Fruit fly (Drosophila melanogaster) whole organism, embryonic: ENCODE results near the gene AGO2.

Experiments used
- Atf3 ChIP-seq: fragments of 200-800 bp; sonication (Bioruptor generic); optimal IDR thresholded peaks from 3 replicates; lab custom pipeline; 2016; ENCODE audit warnings: missing biosample characterization, missing genetic modification characterization
- CG11695 ChIP-seq: fragments of 200-800 bp; sonication (Bioruptor generic); IDR thresholded peaks from 3 replicates; pipeline ENCODE4 v1.3.6; 2022; ENCODE audit warnings: missing biosample characterization, missing genetic modification characterization
- CG12299 ChIP-seq: fragments of 200-800 bp; sonication (Bioruptor generic); optimal IDR thresholded peaks from 2 replicates; lab custom pipeline; 2018; ENCODE audit warnings: missing biosample characterization, mild to moderate bottlenecking, missing genetic modification characterization
- CG13775 ChIP-seq: fragments of 200-800 bp; sonication (Bioruptor generic); optimal IDR thresholded peaks from 3 replicates; lab custom pipeline; 2017; ENCODE audit warnings: missing biosample characterization, mild to moderate bottlenecking, missing genetic modification characterization
- CG1647 ChIP-seq: fragments of 200-800 bp; sonication (Bioruptor generic); optimal IDR thresholded peaks from 3 replicates; lab custom pipeline; 2016; ENCODE audit warnings: missing biosample characterization, missing genetic modification characterization
- CG17612 ChIP-seq: fragments of 200-800 bp; sonication (Bioruptor generic); IDR thresholded peaks from 2 replicates; pipeline ENCODE4 v1.3.6; 2022; ENCODE audit warnings: missing biosample characterization, missing genetic modification characterization
- CG30403 ChIP-seq: fragments of 200-800 bp; sonication (Bioruptor generic); optimal IDR thresholded peaks from 3 replicates; lab custom pipeline; 2016; ENCODE audit warnings: missing biosample characterization, missing genetic modification characterization
- CG31441 ChIP-seq: fragments of 200-800 bp; sonication (Bioruptor generic); IDR thresholded peaks from 2 replicates; pipeline ENCODE4 v1.3.6; 2022; ENCODE audit warnings: missing biosample characterization, missing genetic modification characterization
- CG3163 ChIP-seq: fragments of 200-800 bp; sonication (Bioruptor generic); optimal IDR thresholded peaks from 3 replicates; lab custom pipeline; 2016; ENCODE audit warnings: missing biosample characterization, missing genetic modification characterization
- CG5953 ChIP-seq: fragments of 200-800 bp; sonication (Bioruptor generic); IDR thresholded peaks from 2 replicates; pipeline ENCODE4 v1.3.6; 2022; ENCODE audit warnings: missing biosample characterization, missing genetic modification characterization
- CG7745 ChIP-seq: fragments of 200-800 bp; sonication (Bioruptor generic); optimal IDR thresholded peaks from 2 replicates; lab custom pipeline; 2018; ENCODE audit warnings: missing biosample characterization, mild to moderate bottlenecking, missing genetic modification characterization, moderate library complexity
- CG9215 ChIP-seq: fragments of 200-800 bp; sonication (Bioruptor generic); IDR thresholded peaks from 2 replicates; pipeline ENCODE4 v1.3.6; 2022; ENCODE audit warnings: missing biosample characterization, missing genetic modification characterization
- CTCF ChIP-seq: fragments of 200-800 bp; sonication (Bioruptor generic); optimal IDR thresholded peaks from 2 replicates; lab custom pipeline; 2017; ENCODE audit warnings: missing biosample characterization, mild to moderate bottlenecking, missing genetic modification characterization, moderate library complexity
- Chrac-16 ChIP-seq: fragments of 200-800 bp; sonication (Bioruptor generic); optimal IDR thresholded peaks from 3 replicates; lab custom pipeline; 2016; ENCODE audit warnings: missing biosample characterization, missing genetic modification characterization
- Doc3 ChIP-seq: fragments of 200-800 bp; sonication (Bioruptor generic); IDR thresholded peaks from 3 replicates; pipeline ENCODE4 v1.3.6; 2022; ENCODE audit warnings: missing biosample characterization, missing genetic modification characterization; ENCODE audit not compliant: partially characterized antibody
- E2f2 ChIP-seq: fragments of 200-800 bp; sonication (Bioruptor generic); IDR thresholded peaks from 2 replicates; pipeline ENCODE4 v1.3.6; 2022; ENCODE audit warnings: missing biosample characterization, missing genetic modification characterization
- Gug ChIP-seq: fragments of 200-800 bp; sonication (Bioruptor generic); IDR thresholded peaks from 4 replicates; pipeline ENCODE4 v1.3.6; 2022; ENCODE audit warnings: missing biosample characterization, missing genetic modification characterization
- HHEX ChIP-seq: fragments of 200-800 bp; sonication (Bioruptor generic); optimal IDR thresholded peaks from 3 replicates; lab custom pipeline; 2017; ENCODE audit warnings: missing biosample characterization, mild to moderate bottlenecking, missing genetic modification characterization, missing genetic modification reagents
- HLH4C ChIP-seq: fragments of 200-800 bp; sonication (Bioruptor generic); IDR thresholded peaks from 3 replicates; pipeline ENCODE4 v1.3.6; 2022; ENCODE audit warnings: missing biosample characterization, missing genetic modification characterization; ENCODE audit not compliant: partially characterized antibody
- HmgD ChIP-seq: fragments of 200-800 bp; sonication (Bioruptor generic); optimal IDR thresholded peaks from 3 replicates; lab custom pipeline; 2016; ENCODE audit warnings: missing biosample characterization, missing genetic modification characterization
- Hsf ChIP-seq: fragments of 200-800 bp; sonication (Bioruptor generic); optimal IDR thresholded peaks from 3 replicates; lab custom pipeline; 2016; ENCODE audit warnings: missing biosample characterization, missing genetic modification characterization
- Kr ChIP-seq: fragments of 200-800 bp; sonication (Bioruptor generic); optimal IDR thresholded peaks from 2 replicates; lab custom pipeline; 2017; ENCODE audit warnings: missing biosample characterization, mild to moderate bottlenecking, missing genetic modification characterization
- MESR4 ChIP-seq: fragments of 200-800 bp; sonication (Bioruptor generic); optimal IDR thresholded peaks from 2 replicates; lab custom pipeline; 2018; ENCODE audit warnings: missing biosample characterization, mild to moderate bottlenecking, missing genetic modification characterization, moderate library complexity
- Med ChIP-seq: fragments of 200-800 bp; sonication (Bioruptor generic); peaks from one replicate; lab custom pipeline; 2016; ENCODE audit warnings: missing biosample characterization, missing genetic modification characterization, mild to moderate bottlenecking, inconsistent platforms, moderate library complexity
- Myb ChIP-seq: fragments of 200-800 bp; sonication (Bioruptor generic); optimal IDR thresholded peaks from 2 replicates; lab custom pipeline; 2016; ENCODE audit warnings: missing biosample characterization, missing genetic modification characterization
- Neu2 ChIP-seq: fragments of 200-800 bp; sonication (Bioruptor generic); optimal IDR thresholded peaks from 3 replicates; lab custom pipeline; 2016; ENCODE audit warnings: missing biosample characterization, missing genetic modification characterization, borderline replicate concordance
- YL-1 ChIP-seq: fragments of 200-800 bp; sonication (Bioruptor generic); optimal IDR thresholded peaks from 3 replicates; lab custom pipeline; 2017; ENCODE audit warnings: missing biosample characterization, mild to moderate bottlenecking, missing genetic modification characterization
- ara ChIP-seq: fragments of 200-800 bp; sonication (Bioruptor generic); IDR thresholded peaks from 2 replicates; pipeline ENCODE4 v1.3.6; 2022; ENCODE audit warnings: missing biosample characterization, missing genetic modification characterization
- ash1 ChIP-seq: fragments of 200-800 bp; sonication (Bioruptor generic); optimal IDR thresholded peaks from 2 replicates; lab custom pipeline; 2018; ENCODE audit warnings: missing biosample characterization, mild to moderate bottlenecking, missing genetic modification characterization
- bsh ChIP-seq, 2 experiments: fragments of 200-800 bp; sonication (Bioruptor generic); optimal IDR thresholded peaks; 2 replicates each; lab custom pipeline; 2017 to 2018; ENCODE audit warnings: mild to moderate bottlenecking in 2 of 2, missing biosample characterization in 2 of 2, missing genetic modification characterization in 2 of 2, moderate library complexity in 1 of 2
- caup ChIP-seq: fragments of 200-800 bp; sonication (Bioruptor generic); optimal IDR thresholded peaks from 3 replicates; lab custom pipeline; 2017; ENCODE audit warnings: missing biosample characterization, mild to moderate bottlenecking, missing genetic modification characterization, moderate library complexity; ENCODE audit not compliant: severe bottlenecking
- cg ChIP-seq: fragments of 200-800 bp; sonication (Bioruptor generic); optimal IDR thresholded peaks from 3 replicates; lab custom pipeline; 2019; ENCODE audit warnings: missing biosample characterization, mild to moderate bottlenecking, missing genetic modification characterization, moderate library complexity
- cwo ChIP-seq: fragments of 200-800 bp; sonication (Bioruptor generic); optimal IDR thresholded peaks from 3 replicates; lab custom pipeline; 2017; ENCODE audit warnings: missing biosample characterization, missing genetic modification characterization, mild to moderate bottlenecking, moderate library complexity, missing genetic modification reagents
- gem ChIP-seq: fragments of 200-800 bp; sonication (Bioruptor generic); optimal IDR thresholded peaks from 2 replicates; lab custom pipeline; 2019; ENCODE audit warnings: missing biosample characterization, mild to moderate bottlenecking, missing genetic modification characterization, moderate library complexity
- her ChIP-seq: fragments of 200-800 bp; sonication (Bioruptor generic); optimal IDR thresholded peaks from 2 replicates; lab custom pipeline; 2016; ENCODE audit warnings: missing biosample characterization, missing genetic modification characterization
- ind ChIP-seq: fragments of 200-800 bp; sonication (Bioruptor generic); optimal IDR thresholded peaks from 3 replicates; lab custom pipeline; 2016; ENCODE audit warnings: missing biosample characterization, missing genetic modification characterization
- lbe ChIP-seq: fragments of 200-800 bp; sonication (Bioruptor generic); optimal IDR thresholded peaks from 2 replicates; lab custom pipeline; 2016; ENCODE audit warnings: missing biosample characterization, mild to moderate bottlenecking, missing genetic modification characterization
- luna ChIP-seq: fragments of 200-800 bp; sonication (Bioruptor generic); optimal IDR thresholded peaks from 2 replicates; lab custom pipeline; 2016; ENCODE audit warnings: missing biosample characterization, missing genetic modification characterization
- nerfin-2 ChIP-seq: fragments of 200-800 bp; sonication (Bioruptor generic); IDR thresholded peaks from 2 replicates; pipeline ENCODE4 v1.3.6; 2022; ENCODE audit warnings: missing biosample characterization, missing genetic modification characterization; ENCODE audit not compliant: partially characterized antibody
- org-1 ChIP-seq: fragments of 200-800 bp; sonication (Bioruptor generic); optimal IDR thresholded peaks from 2 replicates; lab custom pipeline; 2017; ENCODE audit warnings: missing biosample characterization, missing genetic modification characterization
- pan ChIP-seq, 4 experiments: fragments of >200 bp in 3 of 4; fragments of 200-800 bp in 1 of 4; sonication (Bioruptor generic) in 1 of 4; optimal IDR thresholded peaks in 3 of 4; IDR thresholded peaks in 1 of 4; 2 replicates each; pipeline versions ENCODE4 v1.3.6 to Lab custom; 2017 to 2022; ENCODE audit warnings: missing biosample characterization in 2 of 4, missing genetic modification characterization in 2 of 4, mixed read lengths in 1 of 4
- prd ChIP-seq, 3 experiments: fragments of >200 bp in 2 of 3; fragments of 200-800 bp in 1 of 3; sonication (Bioruptor generic) in 1 of 3; optimal IDR thresholded peaks in 2 of 3; IDR thresholded peaks in 1 of 3; 2 replicates in 2 of 3; 3 replicates in 1 of 3; pipeline versions ENCODE4 v1.3.6 to Lab custom; 2017 to 2022; ENCODE audit warnings: missing biosample characterization in 1 of 3, missing genetic modification characterization in 1 of 3
- pzg ChIP-seq: fragments of 200-800 bp; sonication (Bioruptor generic); optimal IDR thresholded peaks from 3 replicates; lab custom pipeline; 2018; ENCODE audit warnings: missing biosample characterization, mild to moderate bottlenecking, missing genetic modification characterization, moderate library complexity
- rib ChIP-seq: fragments of 200-800 bp; sonication (Bioruptor generic); IDR thresholded peaks from 2 replicates; pipeline ENCODE4 v1.3.6; 2022; ENCODE audit warnings: missing biosample characterization, missing genetic modification characterization
- schlank ChIP-seq: fragments of 200-800 bp; sonication (Bioruptor generic); optimal IDR thresholded peaks from 2 replicates; lab custom pipeline; 2018; ENCODE audit warnings: missing biosample characterization, mild to moderate bottlenecking, missing genetic modification characterization
- stc ChIP-seq: fragments of 200-800 bp; sonication (Bioruptor generic); IDR thresholded peaks from 2 replicates; pipeline ENCODE4 v1.3.6; 2022; ENCODE audit warnings: missing biosample characterization, missing genetic modification characterization
- tgo ChIP-seq: fragments of 200-800 bp; sonication (Bioruptor generic); IDR thresholded peaks from 3 replicates; pipeline ENCODE4 v1.3.6; 2022; ENCODE audit warnings: missing biosample characterization, missing genetic modification characterization
- tin ChIP-seq: fragments of 200-800 bp; sonication (Bioruptor generic); optimal IDR thresholded peaks from 3 replicates; lab custom pipeline; 2016; ENCODE audit warnings: missing biosample characterization, missing genetic modification characterization
- tna ChIP-seq: fragments of 200-800 bp; sonication (Bioruptor generic); IDR thresholded peaks from 2 replicates; pipeline ENCODE4 v1.3.6; 2022; ENCODE audit warnings: missing biosample characterization, missing genetic modification characterization; ENCODE audit not compliant: partially characterized antibody
- trem ChIP-seq: fragments of 200-800 bp; optimal IDR thresholded peaks from 3 replicates; lab custom pipeline; 2019; ENCODE audit warnings: missing biosample characterization, mild to moderate bottlenecking, missing genetic modification characterization, moderate library complexity

The AGO2 gene

DNA sequence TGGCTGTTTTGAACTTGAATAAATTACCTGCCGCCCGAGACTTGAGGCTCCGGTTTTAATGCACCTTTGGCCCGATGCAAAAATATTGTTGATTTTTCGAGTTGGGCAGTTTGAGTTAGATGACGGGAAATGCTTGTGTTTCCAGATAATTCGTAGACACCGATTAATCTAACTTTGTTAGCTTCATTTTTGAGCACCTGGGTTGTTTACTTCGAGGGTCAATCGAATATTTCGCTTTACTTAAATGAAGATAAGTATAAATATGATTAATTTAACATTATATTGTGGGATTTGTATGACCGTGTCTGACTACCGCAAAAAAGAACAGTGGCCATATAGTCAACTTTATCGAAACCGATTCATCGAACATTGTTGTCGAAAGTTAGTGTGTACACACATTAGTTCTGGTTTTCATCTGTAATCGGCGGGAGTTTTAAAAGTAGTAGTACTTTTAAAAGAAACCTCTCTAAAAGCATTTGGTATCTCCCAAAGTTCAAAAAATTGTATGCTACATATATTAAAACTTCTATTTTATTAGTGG lies 30.0 kb upstream of the AGO2 start, which contains the start of gene CG7945 (continued):
- no peak for TF ChIP-seq CG17612
- TF ChIP-seq CG1647 (GFP tag; lab: Kevin White, UChicago) = no peak
- no peak for TF ChIP-seq CG7745 (tag; lab: Kevin White, UChicago)
- no peak for TF ChIP-seq luna (GFP tag; lab: Kevin White, UChicago)
- TF ChIP-seq HHEX = no peak
- TF ChIP-seq stc = no peak
- TF ChIP-seq bsh (GFP tag; optimal IDR thresholded peaks at IDR 0.05; lab: Kevin White, UChicago) = no peak
- TF ChIP-seq gem (tag; lab: Kevin White, UChicago) = no peak
- no peak for TF ChIP-seq cg (GFP tag; lab: Kevin White, UChicago)
- no peak for TF ChIP-seq Hsf (GFP tag; lab: Kevin White, UChicago)
- TF ChIP-seq CG11695 (GFP tag; lab: Robert Waterston, UW) = no peak
- TF ChIP-seq Neu2 (GFP tag; lab: Kevin White, UChicago) = no peak
- TF ChIP-seq CG31441 (GFP tag; lab: Robert Waterston, UW) = no peak
- TF ChIP-seq rib = no peak
- TF ChIP-seq ash1 = no peak
- peak; percentile 73; the same call in 1 of the 2 replicates for TF ChIP-seq nerfin-2 (GFP tag; lab: Robert Waterston, UW)
- TF ChIP-seq CG5953 (GFP tag; lab: Robert Waterston, UW) = no peak
- TF ChIP-seq Chrac-16 (GFP tag; lab: Kevin White, UChicago) = no peak
- TF ChIP-seq lbe (GFP tag; lab: Kevin White, UChicago) = peak; percentile 56
- no peak for TF ChIP-seq CG12299 (tag; lab: Kevin White, UChicago)
- no peak for TF ChIP-seq ara (GFP tag; lab: Robert Waterston, UW)
- TF ChIP-seq pzg = peak; percentile 93
- TF ChIP-seq HLH4C (GFP tag; lab: Robert Waterston, UW) = peak; percentile 78
- TF ChIP-seq her (GFP tag; lab: Kevin White, UChicago) = no peak
- no peak for TF ChIP-seq CG13775 (GFP tag; lab: Kevin White, UChicago)
- TF ChIP-seq tin (GFP tag; lab: Kevin White, UChicago) = no peak
- no peak for TF ChIP-seq HmgD (GFP tag; lab: Kevin White, UChicago)
- no peak for TF ChIP-seq CG3163 (GFP tag; lab: Kevin White, UChicago)
- TF ChIP-seq schlank = no peak
- TF ChIP-seq MESR4 (GFP tag; lab: Kevin White, UChicago) = peak; percentile 69
- peak; percentile 99 for TF ChIP-seq E2f2 (GFP tag; lab: Robert Waterston, UW)
- TF ChIP-seq Doc3 = peak; percentile 48; the same call in 2 of the 3 replicates
- TF ChIP-seq tgo (GFP tag; lab: Robert Waterston, UW) = no peak
- no peak for TF ChIP-seq cwo (GFP tag; lab: Kevin White, UChicago)
- no peak for TF ChIP-seq Atf3 (GFP tag; lab: Kevin White, UChicago)
- peak; percentile 70 for TF ChIP-seq trem
- TF ChIP-seq caup (GFP tag; lab: Kevin White, UChicago) = no peak
- no peak for TF ChIP-seq CG9215
- TF ChIP-seq prd (optimal IDR thresholded peaks at IDR 0.05; lab: Kevin White, UChicago) = no peak
- no peak for TF ChIP-seq prd (GFP tag; IDR thresholded peaks at IDR 0.05; lab: Robert Waterston, UW)
- peak; percentile 54; the same call in 1 of the 2 replicates for TF ChIP-seq tna (GFP tag; lab: Robert Waterston, UW)
- TF ChIP-seq Gug = no peak
- no peak for TF ChIP-seq CG30403 (GFP tag; lab: Kevin White, UChicago)
- TF ChIP-seq org-1 (GFP tag; lab: Kevin White, UChicago) = no peak
- TF ChIP-seq Myb (GFP tag; lab: Kevin White, UChicago) = no peak
- no peak for TF ChIP-seq pan (optimal IDR thresholded peaks at IDR 0.05; lab: Kevin White, UChicago)
- TF ChIP-seq pan (GFP tag; optimal IDR thresholded peaks at IDR 0.05 in 1 of 2, IDR thresholded peaks at IDR 0.05 in 1 of 2) = no peak
- TF ChIP-seq YL-1 (GFP tag; lab: Kevin White, UChicago) = peak; percentile 72
- no peak for TF ChIP-seq Kr (GFP tag; lab: Kevin White, UChicago)
- TF ChIP-seq CTCF (GFP tag; lab: Kevin White, UChicago) = no peak
- TF ChIP-seq ind = no peak
- peak; percentile 59 for TF ChIP-seq Med (GFP tag; lab: Kevin White, UChicago)
